Worm (Caenorhabditis elegans) whole organism, L3 larva: ENCODE data around the gene pxl-1.

Source experiments
- R02D3.7 ChIP-seq: fragments of 150-350 bp; optimal IDR thresholded peaks from 2 replicates; lab custom pipeline; 2014; ENCODE audit warnings: missing biosample characterization, missing genetic modification characterization
- aly-2 ChIP-seq: fragments of 150-350 bp; optimal IDR thresholded peaks from 2 replicates; lab custom pipeline; 2014; ENCODE audit warnings: missing biosample characterization, missing genetic modification characterization
- ceh-28 ChIP-seq: fragments of 150-350 bp; optimal IDR thresholded peaks from 2 replicates; lab custom pipeline; 2014; ENCODE audit warnings: missing biosample characterization, missing genetic modification reagents, missing genetic modification characterization
- daf-12 ChIP-seq: fragments of 150-350 bp; optimal IDR thresholded peaks from 2 replicates; lab custom pipeline; 2014; ENCODE audit warnings: missing biosample characterization, missing genetic modification reagents, missing genetic modification characterization
- egl-27 ChIP-seq: sonication (generic microtip); optimal IDR thresholded peaks from 4 replicates; lab custom pipeline; 2017; ENCODE audit warnings: missing biosample characterization, missing genetic modification reagents, missing genetic modification characterization
- egl-5 ChIP-seq: fragments of 150-350 bp; optimal IDR thresholded peaks from 2 replicates; lab custom pipeline; 2017; ENCODE audit warnings: missing biosample characterization, missing genetic modification reagents, missing genetic modification characterization, inconsistent platforms
- elt-1 ChIP-seq: fragments of 150-350 bp; optimal IDR thresholded peaks from 2 replicates; lab custom pipeline; 2014; ENCODE audit warnings: missing biosample characterization, missing genetic modification characterization
- elt-3 ChIP-seq, 3 experiments: fragments of 150-350 bp in 1 of 3; sonication (generic microtip) in 2 of 3; optimal IDR thresholded peaks; 2 replicates in 2 of 3; 4 replicates in 1 of 3; lab custom pipeline; 2014 to 2017; ENCODE audit warnings: missing biosample characterization in 3 of 3, missing genetic modification characterization in 3 of 3
- eor-1 ChIP-seq, 2 experiments: fragments of 150-350 bp; optimal IDR thresholded peaks; 2 replicates each; lab custom pipeline; 2014 to 2018; ENCODE audit warnings: missing biosample characterization in 2 of 2, missing genetic modification characterization in 2 of 2
- fkh-10 ChIP-seq: sonication (generic microtip); optimal IDR thresholded peaks from 2 replicates; lab custom pipeline; 2017; ENCODE audit warnings: missing biosample characterization, missing genetic modification reagents, missing genetic modification characterization
- fos-1 ChIP-seq: fragments of 150-350 bp; optimal IDR thresholded peaks from 2 replicates; lab custom pipeline; 2014; ENCODE audit warnings: missing biosample characterization, missing genetic modification characterization
- hmg-11 ChIP-seq: sonication (generic microtip); optimal IDR thresholded peaks from 2 replicates; lab custom pipeline; 2016; ENCODE audit warnings: missing genetic modification characterization, missing compliant biosample characterization
- jun-1 ChIP-seq: fragments of 150-350 bp; optimal IDR thresholded peaks from 2 replicates; lab custom pipeline; 2014; ENCODE audit warnings: missing biosample characterization, missing genetic modification reagents, missing genetic modification characterization
- lin-15B ChIP-seq: fragments of 150-350 bp; optimal IDR thresholded peaks from 2 replicates; lab custom pipeline; 2014; ENCODE audit warnings: missing biosample characterization, missing genetic modification characterization
- lin-39 ChIP-seq: fragments of 150-350 bp; optimal IDR thresholded peaks from 2 replicates; lab custom pipeline; 2018; ENCODE audit warnings: missing biosample characterization, missing genetic modification reagents, missing genetic modification characterization
- lsy-12 ChIP-seq: sonication (generic microtip); optimal IDR thresholded peaks from 2 replicates; lab custom pipeline; 2016; ENCODE audit warnings: mild to moderate bottlenecking, missing genetic modification characterization, missing compliant biosample characterization
- mdl-1 ChIP-seq: fragments of 150-350 bp; optimal IDR thresholded peaks from 2 replicates; lab custom pipeline; 2014; ENCODE audit warnings: missing biosample characterization, missing genetic modification characterization
- mml-1 ChIP-seq: fragments of 150-350 bp; sonication (generic microtip); optimal IDR thresholded peaks from 3 replicates; lab custom pipeline; 2014; ENCODE audit warnings: missing biosample characterization, missing genetic modification characterization
- nfya-1 ChIP-seq: sonication (generic microtip); optimal IDR thresholded peaks from 2 replicates; lab custom pipeline; 2017; ENCODE audit warnings: missing genetic modification characterization, mild to moderate bottlenecking, missing compliant biosample characterization, antibody characterized with exemption, moderate library complexity; ENCODE audit not compliant: insufficient read depth
- nhr-11 ChIP-seq: fragments of 150-350 bp; optimal IDR thresholded peaks from 2 replicates; lab custom pipeline; 2014; ENCODE audit warnings: missing biosample characterization, missing genetic modification characterization
- nhr-12 ChIP-seq: fragments of 150-350 bp; optimal IDR thresholded peaks from 2 replicates; lab custom pipeline; 2014; ENCODE audit warnings: missing biosample characterization, missing genetic modification characterization
- nhr-23 ChIP-seq: fragments of 150-350 bp; optimal IDR thresholded peaks from 2 replicates; lab custom pipeline; 2014; ENCODE audit warnings: missing biosample characterization, missing genetic modification reagents, missing genetic modification characterization
- nhr-25 ChIP-seq: sonication (generic microtip); optimal IDR thresholded peaks from 2 replicates; lab custom pipeline; 2017; ENCODE audit warnings: missing biosample characterization, missing genetic modification characterization
- nhr-28 ChIP-seq: fragments of 150-350 bp; optimal IDR thresholded peaks from 2 replicates; lab custom pipeline; 2014; ENCODE audit warnings: missing biosample characterization, missing genetic modification characterization
- nhr-43 ChIP-seq: sonication (generic microtip); optimal IDR thresholded peaks from 2 replicates; lab custom pipeline; 2016; ENCODE audit warnings: mild to moderate bottlenecking, missing genetic modification characterization, missing compliant biosample characterization; ENCODE audit not compliant: poor library complexity, severe bottlenecking
- nhr-67 ChIP-seq: fragments of 150-350 bp; optimal IDR thresholded peaks from 2 replicates; lab custom pipeline; 2014; ENCODE audit warnings: missing biosample characterization, missing genetic modification characterization
- nhr-76 ChIP-seq: fragments of 150-350 bp; sonication (generic microtip); optimal IDR thresholded peaks from 5 replicates; lab custom pipeline; 2014; ENCODE audit warnings: missing biosample characterization, missing genetic modification characterization
- nhr-77 ChIP-seq: fragments of 150-350 bp; optimal IDR thresholded peaks from 2 replicates; lab custom pipeline; 2014; ENCODE audit warnings: missing biosample characterization, missing genetic modification characterization
- pha-4 ChIP-seq: fragments of 150-350 bp; optimal IDR thresholded peaks from 2 replicates; lab custom pipeline; 2014; ENCODE audit warnings: missing biosample characterization, missing genetic modification reagents, missing genetic modification characterization
- pqm-1 ChIP-seq: fragments of 150-350 bp; optimal IDR thresholded peaks from 2 replicates; lab custom pipeline; 2017; ENCODE audit warnings: missing biosample characterization, missing genetic modification characterization, inconsistent platforms
- sea-2 ChIP-seq: fragments of 150-350 bp; sonication (generic microtip); optimal IDR thresholded peaks from 4 replicates; lab custom pipeline; 2014; ENCODE audit warnings: missing biosample characterization, missing genetic modification reagents, missing genetic modification characterization
- skn-1 ChIP-seq: fragments of 150-350 bp; optimal IDR thresholded peaks from 2 replicates; lab custom pipeline; 2014; ENCODE audit warnings: missing biosample characterization, missing genetic modification characterization
- snpc-4 ChIP-seq: fragments of 150-350 bp; optimal IDR thresholded peaks from 2 replicates; lab custom pipeline; 2014; ENCODE audit warnings: missing biosample characterization, missing genetic modification characterization
- unc-39 ChIP-seq: sonication (generic microtip); optimal IDR thresholded peaks from 4 replicates; lab custom pipeline; 2017; ENCODE audit warnings: missing biosample characterization, missing genetic modification characterization
- ztf-11 ChIP-seq: fragments of 150-350 bp; optimal IDR thresholded peaks from 2 replicates; lab custom pipeline; 2014; ENCODE audit warnings: missing biosample characterization, missing genetic modification characterization

The pxl-1 gene

DNA sequence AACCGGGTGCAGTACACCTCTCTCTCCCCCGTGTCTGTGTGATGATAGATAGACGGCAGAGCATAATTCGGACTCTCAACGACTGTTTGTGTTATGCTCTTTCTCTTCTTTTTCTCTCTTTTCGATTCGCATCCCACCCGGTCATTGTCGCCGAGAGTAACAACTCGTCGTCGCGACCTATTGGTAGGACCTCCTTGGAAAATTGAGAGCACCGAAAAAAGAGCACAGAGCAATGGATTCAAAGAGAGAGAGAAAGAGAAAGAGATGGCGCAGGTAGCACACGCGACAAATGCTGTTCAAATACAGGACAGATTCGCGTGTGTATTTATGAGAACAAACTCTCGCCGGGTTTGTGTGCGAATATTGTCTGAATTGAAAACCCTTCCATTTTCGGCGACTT is 52.2 kb downstream of the pxl-1 start:
- TF ChIP-seq lsy-12 (tag; lab: Kevin White, UChicago): no peak
- no peak for TF ChIP-seq nhr-43
- no peak for TF ChIP-seq sea-2 (GFP tag; lab: Kevin White, UChicago)
- TF ChIP-seq fos-1 (tag; lab: Kevin White, UChicago): no peak
- peak; percentile 71 for TF ChIP-seq pha-4 (tag; lab: Kevin White, UChicago)
- no peak for TF ChIP-seq daf-12 (tag; lab: Kevin White, UChicago)
- no peak for TF ChIP-seq egl-27 (tag; lab: Kevin White, UChicago)
- TF ChIP-seq nhr-25 (tag; lab: Kevin White, UChicago): no peak
- TF ChIP-seq nhr-12 (tag; lab: Kevin White, UChicago): no peak
- TF ChIP-seq lin-39 (tag; lab: Kevin White, UChicago): peak; percentile 21
- no peak for TF ChIP-seq nhr-23 (tag; lab: Kevin White, UChicago)
- TF ChIP-seq eor-1 (tag; optimal IDR thresholded peaks at IDR 0.05; lab: Kevin White, UChicago): no peak
- TF ChIP-seq pqm-1 (tag; lab: Kevin White, UChicago): no peak
- no peak for TF ChIP-seq fkh-10 (GFP tag; lab: Kevin White, UChicago)
- TF ChIP-seq nhr-11 (tag; lab: Kevin White, UChicago): no peak

DNA sequence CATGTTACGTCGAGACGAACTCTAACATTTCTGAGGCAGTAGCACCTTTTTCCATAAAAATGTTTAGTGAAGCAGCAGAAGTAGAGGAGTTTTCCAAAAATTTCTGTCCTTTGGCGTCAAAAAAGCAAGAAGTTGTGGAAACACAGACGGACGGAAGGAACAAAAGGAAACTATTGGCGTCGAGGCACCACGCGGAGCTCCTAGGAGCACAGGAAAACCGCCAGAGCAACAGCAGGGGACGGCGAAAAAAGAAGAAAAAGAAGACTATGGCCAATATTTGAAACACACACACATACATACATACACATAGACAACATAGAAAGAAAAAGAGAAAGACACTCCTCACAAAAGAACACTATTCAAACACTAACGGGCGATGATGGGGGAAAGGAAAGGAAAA is 52.9 kb downstream of the pxl-1 start:
- TF ChIP-seq mml-1 (tag; lab: Kevin White, UChicago): no peak
- peak; percentile 23 for TF ChIP-seq nfya-1 (tag; lab: Kevin White, UChicago)
- TF ChIP-seq lin-39 (tag; lab: Kevin White, UChicago): no peak
- no peak for TF ChIP-seq elt-1 (tag; lab: Kevin White, UChicago)
- peak; percentile 60 for TF ChIP-seq pha-4 (tag; lab: Kevin White, UChicago)
- peak; percentile 7 for TF ChIP-seq hmg-11 (tag; lab: Kevin White, UChicago)
- TF ChIP-seq elt-3 (tag; optimal IDR thresholded peaks at IDR 0.05; lab: Kevin White, UChicago): no peak
- no peak for TF ChIP-seq snpc-4
- no peak for TF ChIP-seq fkh-10 (GFP tag; lab: Kevin White, UChicago)

DNA sequence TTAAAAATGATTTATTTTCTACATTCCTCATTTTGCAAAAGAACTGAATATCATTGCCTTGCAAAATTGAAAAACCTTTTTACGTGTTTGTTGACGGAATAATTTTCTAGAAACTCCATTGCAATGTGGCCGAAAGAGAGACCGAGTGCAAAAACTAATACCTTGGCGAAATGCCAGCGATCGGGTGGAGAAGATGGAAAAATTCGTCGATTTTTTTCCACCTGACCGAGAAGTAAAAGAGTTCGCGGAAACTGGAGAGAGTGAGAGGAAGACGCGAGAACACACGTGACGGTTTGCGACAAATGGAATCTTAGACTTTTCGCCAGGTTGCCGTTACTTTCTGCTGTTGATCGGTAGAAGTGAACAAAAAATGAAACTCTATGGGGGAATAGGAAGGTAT is 54.1 kb downstream of the pxl-1 start:
- TF ChIP-seq nhr-23 (tag; lab: Kevin White, UChicago): peak; percentile 56
- TF ChIP-seq ztf-11 (tag; lab: Kevin White, UChicago): no peak
- TF ChIP-seq fos-1 (tag; lab: Kevin White, UChicago): no peak
- TF ChIP-seq mdl-1 (tag; lab: Kevin White, UChicago): peak; percentile 8
- TF ChIP-seq daf-12 (tag; lab: Kevin White, UChicago): no peak
- peak; percentile 20 for TF ChIP-seq egl-5
- TF ChIP-seq nhr-25 (tag; lab: Kevin White, UChicago): peak; percentile 74
- TF ChIP-seq skn-1 (tag; lab: Kevin White, UChicago): no peak
- no peak for TF ChIP-seq lin-15B (tag; lab: Kevin White, UChicago)
- no peak for TF ChIP-seq pqm-1 (tag; lab: Kevin White, UChicago)
- no peak for TF ChIP-seq R02D3.7 (tag; lab: Kevin White, UChicago)
- no peak for TF ChIP-seq nhr-67 (tag; lab: Kevin White, UChicago)
- no peak for TF ChIP-seq nhr-77 (tag; lab: Kevin White, UChicago)
- no peak for TF ChIP-seq mml-1 (tag; lab: Kevin White, UChicago)
- TF ChIP-seq nhr-76: no peak
- TF ChIP-seq nhr-11 (tag; lab: Kevin White, UChicago): no peak
- no peak for TF ChIP-seq fkh-10 (GFP tag; lab: Kevin White, UChicago)
- peak; percentile 23 for TF ChIP-seq jun-1 (tag; lab: Kevin White, UChicago)
- TF ChIP-seq nhr-28 (tag; lab: Kevin White, UChicago): no peak
- no peak for TF ChIP-seq aly-2 (tag; lab: Kevin White, UChicago)
- TF ChIP-seq elt-3 (tag; optimal IDR thresholded peaks at IDR 0.05; lab: Kevin White, UChicago): no peak
- TF ChIP-seq ceh-28 (tag; lab: Kevin White, UChicago): no peak
- TF ChIP-seq nfya-1 (tag; lab: Kevin White, UChicago): peak; percentile 17
- TF ChIP-seq unc-39 (tag; lab: Kevin White, UChicago): no peak
- TF ChIP-seq hmg-11 (tag; lab: Kevin White, UChicago): peak; percentile 3
- TF ChIP-seq snpc-4: no peak
- peak; percentile 53 for TF ChIP-seq pha-4 (tag; lab: Kevin White, UChicago)
- TF ChIP-seq, all 47 proteins: peak for 8
